Worm (Caenorhabditis elegans) whole organism, L2 larva: ENCODE results near the gene mmcm-1.
"Not testable (repeated sequence)": the region's sequence is repeated elsewhere in the genome, so short reads cannot be mapped to it uniquely, and the experiment has no call there.

Source experiments
- R02D3.7 ChIP-seq: fragments of 150-350 bp; optimal IDR thresholded peaks from 2 replicates; lab custom pipeline; 2014; ENCODE audit warnings: missing biosample characterization, missing genetic modification characterization
- fos-1 ChIP-seq: fragments of 150-350 bp; optimal IDR thresholded peaks from 2 replicates; lab custom pipeline; 2014; ENCODE audit warnings: missing biosample characterization, missing genetic modification characterization
- nhr-25 ChIP-seq: fragments of 150-350 bp; sonication (generic microtip); optimal IDR thresholded peaks from 3 replicates; lab custom pipeline; 2014; ENCODE audit warnings: missing biosample characterization, missing genetic modification characterization
- snpc-4 ChIP-seq: fragments of 150-350 bp; optimal IDR thresholded peaks from 2 replicates; lab custom pipeline; 2014; ENCODE audit warnings: missing biosample characterization, missing genetic modification characterization
- unc-62 ChIP-seq: fragments of 150-350 bp; optimal IDR thresholded peaks from 2 replicates; lab custom pipeline; 2014; ENCODE audit warnings: missing biosample characterization, missing genetic modification reagents, missing genetic modification characterization

DNA sequence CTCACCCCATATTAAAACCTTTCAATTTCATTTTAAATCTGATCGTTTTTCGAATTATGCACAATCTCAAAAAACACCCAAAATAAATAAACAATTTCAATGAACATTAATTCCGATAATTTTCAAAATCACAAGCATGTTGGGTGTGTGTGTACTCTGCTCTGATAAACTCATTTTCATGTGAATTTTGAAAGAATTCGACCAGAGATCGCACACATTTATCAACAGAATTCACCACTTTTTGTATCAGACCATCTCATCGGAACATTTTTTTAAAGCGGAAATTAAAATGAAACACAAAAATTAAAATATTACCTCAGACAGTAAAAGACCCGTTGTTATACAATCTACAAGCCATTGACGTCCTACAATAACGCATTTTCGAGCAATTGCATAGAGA is 49.5 kb downstream of the mmcm-1 start:
- not testable (repeated sequence) for TF ChIP-seq R02D3.7 (tag; lab: Kevin White, UChicago); fos-1 (tag; lab: Kevin White, UChicago); unc-62 (GFP tag; lab: Kevin White, UChicago); snpc-4 (tag; lab: Kevin White, UChicago); nhr-25 (tag; lab: Kevin White, UChicago)
